Worm (Caenorhabditis elegans) whole organism, L4/young adult: ENCODE results near the gene rpl-32.

Experiments
- W03F9.2 ChIP-seq: fragments of 150-350 bp; optimal IDR thresholded peaks from 2 replicates; lab custom pipeline; 2014; ENCODE audit warnings: missing biosample characterization, missing genetic modification characterization
- him-1 ChIP-seq: sonication (generic microtip); optimal IDR thresholded peaks from 2 replicates; lab custom pipeline; 2016; ENCODE audit warnings: missing genotype, missing genetic modification reagents, missing genetic modification characterization, missing compliant biosample characterization

- no peak for TF ChIP-seq him-1
- TF ChIP-seq W03F9.2, result no peak
Observed at ce11 chrII:9021625-9022024, 35.3 kb downstream of the rpl-32 start.
